Worm (Caenorhabditis elegans): ENCODE measurements around the gene tkt-1.

DNA sequence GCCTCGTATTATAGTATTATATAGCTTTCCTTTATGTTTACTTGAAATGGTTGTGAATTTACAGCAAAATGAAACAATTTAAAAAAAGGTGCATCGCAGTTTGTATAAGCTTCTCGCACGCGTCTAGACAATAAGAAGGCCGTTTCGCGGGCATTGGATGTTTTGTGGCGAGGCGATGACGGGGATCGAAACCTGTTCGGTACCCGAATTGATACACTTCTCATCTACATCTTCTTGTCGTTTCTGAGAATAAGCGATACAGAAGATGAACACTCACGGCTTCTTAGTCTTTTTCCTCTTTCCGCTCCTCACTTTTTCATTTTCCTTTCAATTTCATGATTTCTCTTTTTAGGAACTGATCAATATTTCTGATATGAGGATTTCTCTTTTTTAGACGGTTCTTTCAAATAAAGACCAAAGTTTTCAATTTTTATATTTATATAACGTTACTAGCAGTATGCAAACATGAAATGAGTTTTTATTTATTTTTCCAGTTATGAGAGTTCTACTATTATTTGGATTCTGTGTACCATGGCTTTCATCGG is 2.3 kb downstream of the tkt-1 start, which contains the start of gene F01G10.10:
- TF ChIP-seq unc-62 (GFP tag; optimal IDR thresholded peaks at IDR 0.05): no peak
- TF ChIP-seq ceh-16 (tag; optimal IDR thresholded peaks at IDR 0.05): no peak
- no peak for TF ChIP-seq nhr-11 (tag; optimal IDR thresholded peaks at IDR 0.05)
- no peak for TF ChIP-seq F13H6.1 (tag; optimal IDR thresholded peaks at IDR 0.05)
- no peak for TF ChIP-seq ama-1 (optimal IDR thresholded peaks at IDR 0.05)

Data from whole organism, L2 larva.